Worm (Caenorhabditis elegans) whole organism, early embryonic: Measurements from ENCODE around the gene ZK688.7.
"Not testable (repeated sequence)": the region's sequence is repeated elsewhere in the genome, so short reads cannot be mapped to it uniquely, and the experiment has no call there.

Experiments used
- B0310.2 ChIP-seq: sonication (generic microtip); optimal IDR thresholded peaks from 2 replicates; lab custom pipeline; 2016; ENCODE audit warnings: mild to moderate bottlenecking, missing genetic modification characterization, missing compliant biosample characterization
- F13C5.2 ChIP-seq: sonication (generic microtip); optimal IDR thresholded peaks from 2 replicates; lab custom pipeline; 2017; ENCODE audit warnings: mild to moderate bottlenecking, missing genetic modification characterization, inconsistent platforms, missing compliant biosample characterization
- aly-1 ChIP-seq: sonication (generic microtip); optimal IDR thresholded peaks from 2 replicates; lab custom pipeline; 2016; ENCODE audit warnings: missing genetic modification characterization, missing compliant biosample characterization
- ama-1 ChIP-seq: fragments of 150-350 bp; optimal IDR thresholded peaks from 2 replicates; lab custom pipeline; 2014
- ceh-13 ChIP-seq: fragments of 200-800 bp; sonication (Bioruptor generic); optimal IDR thresholded peaks from 2 replicates; lab custom pipeline; 2018; ENCODE audit warnings: mild to moderate bottlenecking, missing genetic modification characterization, missing compliant biosample characterization
- ceh-36 ChIP-seq: sonication (generic microtip); optimal IDR thresholded peaks from 2 replicates; lab custom pipeline; 2016; ENCODE audit warnings: missing genetic modification characterization, inconsistent platforms, missing compliant biosample characterization
- ets-7 ChIP-seq: sonication (generic microtip); optimal IDR thresholded peaks from 2 replicates; lab custom pipeline; 2016; ENCODE audit warnings: missing genotype, missing genetic modification characterization, missing compliant biosample characterization
- flt-1 ChIP-seq: fragments of 200-800 bp; sonication (Bioruptor generic); IDR thresholded peaks from 2 replicates; pipeline ENCODE4 v1.3.6; 2022; ENCODE audit warnings: missing genetic modification characterization, missing compliant biosample characterization
- hmbx-1 ChIP-seq: sonication (generic microtip); optimal IDR thresholded peaks from 2 replicates; lab custom pipeline; 2016; ENCODE audit warnings: mild to moderate bottlenecking, missing genetic modification characterization, missing compliant biosample characterization
- hmg-4 ChIP-seq: fragments of 200-800 bp; sonication (Bioruptor generic); optimal IDR thresholded peaks from 2 replicates; lab custom pipeline; 2018; ENCODE audit warnings: mild to moderate bottlenecking, missing genetic modification characterization, missing compliant biosample characterization
- hnd-1 ChIP-seq: sonication (generic microtip); optimal IDR thresholded peaks from 2 replicates; lab custom pipeline; 2016; ENCODE audit warnings: missing genetic modification characterization, missing compliant biosample characterization
- pes-1 ChIP-seq: fragments of 200-800 bp; sonication (Bioruptor generic); IDR thresholded peaks from 2 replicates; pipeline ENCODE4 v1.3.6; 2022; ENCODE audit warnings: missing genetic modification reagents, missing genetic modification characterization, missing compliant biosample characterization
- scrt-1 ChIP-seq: fragments of 200-800 bp; sonication (Bioruptor generic); IDR thresholded peaks from 2 replicates; pipeline ENCODE4 v1.3.6; 2022; ENCODE audit warnings: missing genetic modification characterization, missing compliant biosample characterization
- sea-1 ChIP-seq: fragments of 200-800 bp; sonication (Bioruptor generic); conservative IDR thresholded peaks from 2 replicates; pipeline ENCODE4 v1.3.6; 2022; ENCODE audit warnings: missing genetic modification characterization, missing compliant biosample characterization
- tbx-11 ChIP-seq: fragments of 200-800 bp; sonication (Bioruptor generic); IDR thresholded peaks from 2 replicates; pipeline ENCODE4 v1.3.6; 2022; ENCODE audit warnings: missing genetic modification characterization, missing compliant biosample characterization
- tbx-37 ChIP-seq: fragments of 200-800 bp; sonication (Bioruptor generic); conservative IDR thresholded peaks from 2 replicates; pipeline ENCODE4 v1.3.6; 2022; ENCODE audit warnings: missing genetic modification reagents, missing genetic modification characterization, missing compliant biosample characterization
- tra-4 ChIP-seq: sonication (generic microtip); optimal IDR thresholded peaks from 2 replicates; lab custom pipeline; 2017; ENCODE audit warnings: missing genetic modification characterization, missing compliant biosample characterization

The ZK688.7 gene

DNA sequence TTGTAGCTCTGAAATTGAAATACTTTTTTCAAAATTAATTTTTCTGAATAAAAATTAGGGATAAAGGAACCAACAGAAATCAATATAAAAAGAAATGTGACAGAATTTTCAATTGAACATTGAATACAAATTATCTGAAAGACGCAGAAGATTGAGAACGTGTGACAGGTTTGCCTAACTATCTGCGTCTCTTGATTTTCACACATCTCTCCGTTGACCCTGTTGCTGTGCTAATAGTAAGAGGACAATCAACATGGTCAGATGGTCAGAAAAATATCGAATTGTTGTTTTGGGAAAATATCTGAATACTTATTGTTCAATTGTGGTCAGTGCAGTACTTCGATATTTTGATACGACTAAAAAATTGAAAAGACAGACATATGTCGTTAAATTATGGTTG is at the start of gene ZK688.7:
TSS of gene ZK688.7 (minus strand) at position 14 of the 400 bp plus-strand sequence.
- TF ChIP-seq flt-1 (GFP tag; lab: Robert Waterston, UW) (no peak), aly-1 (no peak), ama-1 (no peak), hmg-4 (GFP tag; lab: Kevin White, UChicago) (no peak)

DNA sequence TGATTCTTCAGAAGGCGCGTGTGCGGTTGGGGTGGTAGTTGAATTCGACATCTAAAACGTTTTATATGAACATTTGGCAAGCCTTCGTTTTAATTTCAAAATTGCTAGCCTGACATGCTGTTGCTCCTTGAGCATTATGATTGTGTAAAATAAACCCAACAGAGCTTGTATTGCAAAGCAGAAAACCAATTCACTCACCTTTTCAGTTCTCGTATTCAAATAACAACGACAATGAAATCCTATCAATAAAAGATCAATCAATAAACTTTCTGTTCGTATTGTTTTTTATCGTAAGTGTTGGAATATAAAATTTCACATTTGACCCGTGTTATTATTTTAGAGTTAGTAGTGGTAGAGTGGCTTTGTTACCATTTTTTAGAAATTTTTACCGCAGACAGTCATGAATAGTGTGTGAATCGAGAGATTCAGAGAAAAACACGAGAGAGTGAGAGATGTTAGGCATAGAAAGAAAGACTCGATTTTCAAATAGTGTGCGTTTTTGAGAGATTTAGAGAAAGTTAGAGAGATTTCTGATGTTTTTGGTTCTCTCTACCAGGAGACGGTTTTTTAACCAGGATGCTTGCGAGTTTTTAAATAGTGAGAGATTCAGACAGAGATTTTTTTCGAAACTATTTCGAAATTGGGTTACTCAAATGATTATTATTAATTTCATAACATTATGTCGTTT is 47.6 kb upstream of the ZK688.7 start, which contains the start of gene F54H12.10:
TSS of gene F54H12.10 (minus strand) at position 51 of the 688 bp plus-strand sequence.
- not testable (repeated sequence) for TF ChIP-seq ceh-36; flt-1 (GFP tag; lab: Robert Waterston, UW); hmg-4 (GFP tag; lab: Kevin White, UChicago)

DNA sequence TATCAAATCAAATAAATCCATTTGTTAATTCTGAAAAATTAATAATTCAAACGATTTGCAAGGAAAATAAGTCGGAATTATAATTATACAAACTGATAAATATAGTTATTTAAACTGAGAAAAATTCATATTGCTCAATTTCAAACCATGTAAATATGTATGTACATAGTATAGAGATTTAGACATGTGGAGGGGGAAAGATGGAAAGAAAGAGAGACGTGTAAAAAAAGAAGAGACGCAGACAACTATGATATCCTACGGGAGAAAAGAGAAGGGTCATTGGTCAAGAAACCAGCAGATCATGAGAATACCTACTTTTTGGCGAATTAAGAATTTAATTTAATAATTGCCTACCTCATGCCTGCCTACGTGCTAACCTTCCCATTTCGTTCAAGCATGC is 46.7 kb upstream of the ZK688.7 start, which contains the start of gene C29E4.11:
TSS of gene C29E4.11 (minus strand) at position 30 of the 400 bp plus-strand sequence.
- no peak for TF ChIP-seq pes-1
- no peak for TF ChIP-seq sea-1 (GFP tag; lab: Robert Waterston, UW)
- TF ChIP-seq tra-4: no peak
- TF ChIP-seq ama-1: no peak
- no peak for TF ChIP-seq ets-7 (tag; lab: Kevin White, UChicago)
- TF ChIP-seq hmg-4 (GFP tag; lab: Kevin White, UChicago): no peak
- no peak for TF ChIP-seq aly-1
- TF ChIP-seq ceh-13 (GFP tag; lab: Kevin White, UChicago): no peak
- no peak for TF ChIP-seq hnd-1 (tag; lab: Kevin White, UChicago)
- no peak for TF ChIP-seq flt-1 (GFP tag; lab: Robert Waterston, UW)
- no peak for TF ChIP-seq ceh-36
- TF ChIP-seq F13C5.2 (tag; lab: Kevin White, UChicago): no peak
- TF ChIP-seq hmbx-1 (tag; lab: Kevin White, UChicago): no peak
- TF ChIP-seq scrt-1: no peak
- TF ChIP-seq tbx-11 (GFP tag; lab: Robert Waterston, UW): no peak
- TF ChIP-seq B0310.2 (tag; lab: Kevin White, UChicago): no peak
- no peak for TF ChIP-seq tbx-37 (GFP tag; lab: Robert Waterston, UW)

DNA sequence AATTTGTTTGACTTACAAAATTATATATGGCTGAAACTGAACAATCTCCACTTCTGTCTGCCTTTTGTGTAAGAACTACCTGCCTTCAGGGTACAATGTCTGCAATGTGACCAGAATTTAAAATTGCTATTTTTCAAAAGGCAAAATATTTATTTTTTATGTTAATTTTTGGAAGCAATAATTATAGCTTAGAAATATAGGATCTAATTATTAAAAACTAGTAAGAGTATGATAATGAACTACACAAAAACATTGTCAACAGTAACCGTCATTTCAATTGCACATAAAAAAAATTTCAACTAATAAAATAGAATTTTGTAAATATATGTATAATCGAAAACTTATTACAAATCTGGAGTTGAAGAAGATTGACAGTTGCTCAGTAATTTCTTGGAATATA is 45.5 kb upstream of the ZK688.7 start, which contains the start of gene C29E4.9:
TSS of gene C29E4.9 (minus strand) at position 101 of the 400 bp plus-strand sequence.
- TF ChIP-seq pes-1 (no peak), B0310.2 (tag; lab: Kevin White, UChicago) (no peak), hmg-4 (GFP tag; lab: Kevin White, UChicago) (no peak), tbx-11 (GFP tag; lab: Robert Waterston, UW) (no peak), sea-1 (GFP tag; lab: Robert Waterston, UW) (no peak), tbx-37 (GFP tag; lab: Robert Waterston, UW) (no peak), ceh-13 (GFP tag; lab: Kevin White, UChicago) (no peak), ama-1 (no peak), ceh-36 (no peak), flt-1 (GFP tag; lab: Robert Waterston, UW) (no peak), hnd-1 (tag; lab: Kevin White, UChicago) (no peak), F13C5.2 (tag; lab: Kevin White, UChicago) (no peak), aly-1 (no peak), tra-4 (no peak), hmbx-1 (tag; lab: Kevin White, UChicago) (no peak), scrt-1 (no peak), ets-7 (tag; lab: Kevin White, UChicago) (no peak)

DNA sequence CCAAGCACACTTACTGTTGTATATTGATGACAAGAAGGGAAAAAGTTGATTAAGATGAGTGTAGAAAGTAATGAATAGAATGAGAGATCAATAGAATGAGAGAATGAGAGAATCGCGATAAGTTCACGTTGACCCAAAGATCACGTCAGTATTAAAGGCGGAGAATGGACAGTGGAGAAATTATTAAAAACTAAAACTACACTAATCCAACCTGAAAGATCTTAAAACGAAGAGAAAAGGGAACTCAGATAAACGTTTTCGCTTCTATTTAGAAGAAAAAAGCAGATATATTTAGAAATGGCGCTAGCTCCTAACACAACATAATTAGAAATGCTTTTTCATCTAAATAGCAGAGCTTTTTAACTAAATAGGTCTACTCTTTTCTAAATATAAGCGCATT is 41.8 kb upstream of the ZK688.7 start, which contains the start of gene let-754:
TSS of gene let-754 (minus strand) at position 101 of the 400 bp plus-strand sequence.
- TF ChIP-seq F13C5.2 (tag; lab: Kevin White, UChicago): no peak
- no peak for TF ChIP-seq sea-1 (GFP tag; lab: Robert Waterston, UW)
- TF ChIP-seq tra-4: no peak

DNA sequence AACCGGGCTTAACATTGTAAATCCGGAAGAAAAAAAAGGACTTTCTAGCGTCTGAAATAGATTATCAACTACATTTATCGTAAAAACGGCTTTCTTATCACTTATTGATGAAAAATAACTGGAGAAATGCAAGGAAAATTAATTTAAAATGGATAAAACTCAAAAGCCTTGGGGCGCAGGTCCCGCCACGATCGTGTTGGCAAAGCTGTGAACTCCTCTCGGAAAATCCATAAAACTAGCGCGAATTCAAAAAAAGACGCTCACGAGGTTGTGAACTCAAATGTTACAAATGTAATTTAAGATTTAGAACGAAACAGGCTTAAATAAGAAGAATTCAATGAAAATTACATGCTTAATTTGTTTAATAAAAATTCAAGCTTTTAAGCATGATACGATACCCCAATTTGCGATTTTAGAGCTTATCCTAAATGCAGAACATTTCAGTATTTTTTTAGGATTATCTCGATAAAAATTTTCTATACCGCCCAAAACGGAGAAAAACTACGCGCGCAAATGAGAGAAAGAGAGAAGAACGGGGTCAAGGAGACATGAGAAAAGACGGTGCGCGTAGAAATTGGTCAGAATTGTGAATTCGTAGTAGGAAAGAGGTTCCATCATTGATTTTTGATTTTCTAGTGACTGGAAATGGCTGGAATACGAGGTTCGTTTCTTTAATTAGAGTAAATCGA is 40.8 kb upstream of the ZK688.7 start, which contains the start of gene C29E4.15:
TSS of gene C29E4.15 (plus strand) at position 547 of the 689 bp plus-strand sequence.
- TF ChIP-seq tbx-11 (GFP tag; lab: Robert Waterston, UW): no peak

DNA sequence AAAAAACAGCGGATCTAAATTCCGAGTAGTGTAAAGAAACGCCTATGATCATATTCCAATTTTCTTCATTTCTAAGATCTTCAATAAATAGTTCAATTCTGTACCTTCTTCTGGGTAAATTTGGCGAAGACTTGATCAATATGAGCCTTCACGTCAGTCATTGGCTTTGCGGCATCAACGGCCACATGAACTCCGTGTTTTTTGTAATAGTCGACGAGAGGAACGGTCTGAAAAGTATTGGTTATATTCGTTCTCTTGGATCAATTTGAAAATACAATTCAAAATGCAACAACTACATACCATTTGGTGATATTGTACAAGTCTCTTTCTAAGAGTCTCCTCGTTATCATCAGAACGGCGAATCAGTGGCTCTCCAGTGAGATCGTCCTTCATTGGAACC is 39.0 kb upstream of the ZK688.7 start:
- TF ChIP-seq ceh-36 (no peak), tra-4 (no peak), hmg-4 (GFP tag; lab: Kevin White, UChicago) (no peak), ama-1 (no peak), ceh-13 (GFP tag; lab: Kevin White, UChicago) (no peak), B0310.2 (tag; lab: Kevin White, UChicago) (no peak), hnd-1 (tag; lab: Kevin White, UChicago) (no peak), aly-1 (no peak), F13C5.2 (tag; lab: Kevin White, UChicago) (no peak), flt-1 (GFP tag; lab: Robert Waterston, UW) (no peak), scrt-1 (no peak), hmbx-1 (tag; lab: Kevin White, UChicago) (no peak), tbx-11 (GFP tag; lab: Robert Waterston, UW) (no peak), tbx-37 (GFP tag; lab: Robert Waterston, UW) (no peak), ets-7 (tag; lab: Kevin White, UChicago) (no peak), sea-1 (GFP tag; lab: Robert Waterston, UW) (no peak), pes-1 (no peak)
